Fruit fly (Drosophila melanogaster) whole organism, embryonic: ENCODE results near the gene CG15764.

Experiments
- Ada2b ChIP-seq: fragments of 200-800 bp; sonication (Bioruptor generic); IDR thresholded peaks from 2 replicates; pipeline ENCODE4 v1.3.6; 2022; ENCODE audit warnings: missing biosample characterization, missing genetic modification characterization
- CG11504 ChIP-seq: fragments of 200-800 bp; sonication (Bioruptor generic); optimal IDR thresholded peaks from 3 replicates; lab custom pipeline; 2019; ENCODE audit warnings: missing biosample characterization, mild to moderate bottlenecking, missing genetic modification characterization, moderate library complexity
- CG1233 ChIP-seq: fragments of 200-800 bp; sonication (Bioruptor generic); optimal IDR thresholded peaks from 4 replicates; lab custom pipeline; 2018; ENCODE audit warnings: missing biosample characterization, mild to moderate bottlenecking, missing genetic modification characterization
- CG12744 ChIP-seq: fragments of 200-800 bp; sonication (Bioruptor generic); optimal IDR thresholded peaks from 2 replicates; lab custom pipeline; 2016; ENCODE audit warnings: missing biosample characterization, missing genetic modification characterization
- CG12769 ChIP-seq: fragments of 200-800 bp; sonication (Bioruptor generic); optimal IDR thresholded peaks from 2 replicates; lab custom pipeline; 2019; ENCODE audit warnings: missing biosample characterization, mild to moderate bottlenecking, missing genetic modification characterization, moderate library complexity
- CG14050 ChIP-seq: fragments of 200-800 bp; sonication (Bioruptor generic); IDR thresholded peaks from 3 replicates; pipeline ENCODE4 v1.3.6; 2022; ENCODE audit warnings: missing biosample characterization, missing genetic modification characterization
- CG17802 ChIP-seq: fragments of 200-800 bp; sonication (Bioruptor generic); optimal IDR thresholded peaks from 2 replicates; lab custom pipeline; 2018; ENCODE audit warnings: missing biosample characterization, mild to moderate bottlenecking, missing genetic modification characterization, moderate library complexity
- CG17829 ChIP-seq: fragments of 200-800 bp; optimal IDR thresholded peaks from 2 replicates; lab custom pipeline; 2019; ENCODE audit warnings: missing biosample characterization, mild to moderate bottlenecking, missing genetic modification characterization, moderate library complexity
- CG18262 ChIP-seq: fragments of 200-800 bp; optimal IDR thresholded peaks from 3 replicates; lab custom pipeline; 2019; ENCODE audit warnings: missing biosample characterization, mild to moderate bottlenecking, missing genetic modification characterization, moderate library complexity
- CG18764 ChIP-seq: fragments of 200-800 bp; sonication (Bioruptor generic); optimal IDR thresholded peaks from 3 replicates; lab custom pipeline; 2016; ENCODE audit warnings: missing biosample characterization, missing genetic modification characterization
- CG3407 ChIP-seq: fragments of 200-800 bp; sonication (Bioruptor generic); optimal IDR thresholded peaks from 2 replicates; lab custom pipeline; 2018; ENCODE audit warnings: missing biosample characterization, mild to moderate bottlenecking, missing genetic modification characterization
- CG34422 ChIP-seq: fragments of 200-800 bp; sonication (Bioruptor generic); IDR thresholded peaks from 3 replicates; pipeline ENCODE4 v1.3.6; 2022; ENCODE audit warnings: missing biosample characterization, missing genetic modification characterization
- CG42726 ChIP-seq: fragments of 200-800 bp; sonication (Bioruptor generic); IDR thresholded peaks from 2 replicates; pipeline ENCODE4 v1.3.6; 2022; ENCODE audit warnings: missing biosample characterization, missing genetic modification characterization; ENCODE audit not compliant: partially characterized antibody
- CG4282 ChIP-seq: fragments of 200-800 bp; sonication (Bioruptor generic); optimal IDR thresholded peaks from 2 replicates; lab custom pipeline; 2016; ENCODE audit warnings: missing biosample characterization, missing genetic modification characterization
- CG9932 ChIP-seq: fragments of 200-800 bp; sonication (Bioruptor generic); IDR thresholded peaks from 2 replicates; pipeline ENCODE4 v1.3.6; 2022; ENCODE audit warnings: missing biosample characterization, missing genetic modification characterization
- CrebB ChIP-seq: fragments of 200-800 bp; sonication (Bioruptor generic); optimal IDR thresholded peaks from 3 replicates; lab custom pipeline; 2018; ENCODE audit warnings: missing biosample characterization, mild to moderate bottlenecking, missing genetic modification characterization
- D19B ChIP-seq: fragments of 200-800 bp; sonication (Bioruptor generic); optimal IDR thresholded peaks from 2 replicates; lab custom pipeline; 2017; ENCODE audit warnings: missing biosample characterization, mild to moderate bottlenecking, missing genetic modification characterization
- Drgx ChIP-seq: fragments of 200-800 bp; sonication (Bioruptor generic); IDR thresholded peaks from 2 replicates; pipeline ENCODE4 v1.3.6; 2022; ENCODE audit warnings: missing biosample characterization, missing genetic modification characterization
- E2f1 ChIP-seq: fragments of 200-800 bp; sonication (Bioruptor generic); IDR thresholded peaks from 2 replicates; pipeline ENCODE4 v1.3.6; 2022; ENCODE audit warnings: missing biosample characterization, missing genetic modification characterization
- Gug ChIP-seq: fragments of 200-800 bp; sonication (Bioruptor generic); IDR thresholded peaks from 4 replicates; pipeline ENCODE4 v1.3.6; 2022; ENCODE audit warnings: missing biosample characterization, missing genetic modification characterization
- HmgD ChIP-seq: fragments of 200-800 bp; sonication (Bioruptor generic); optimal IDR thresholded peaks from 3 replicates; lab custom pipeline; 2016; ENCODE audit warnings: missing biosample characterization, missing genetic modification characterization
- Hmr ChIP-seq: fragments of 200-800 bp; sonication (Bioruptor generic); optimal IDR thresholded peaks from 3 replicates; lab custom pipeline; 2017; ENCODE audit warnings: mild to moderate bottlenecking, missing biosample characterization, missing genetic modification reagents, missing genetic modification characterization
- MBD-R2 ChIP-seq: fragments of 200-800 bp; sonication (Bioruptor generic); IDR thresholded peaks from 2 replicates; pipeline ENCODE4 v1.3.6; 2022; ENCODE audit warnings: missing biosample characterization, missing genetic modification characterization
- Mes4 ChIP-seq: fragments of 200-800 bp; sonication (Bioruptor generic); optimal IDR thresholded peaks from 2 replicates; lab custom pipeline; 2016; ENCODE audit warnings: missing biosample characterization, missing genetic modification characterization
- NC2β ChIP-seq: fragments of 200-800 bp; sonication (Bioruptor generic); optimal IDR thresholded peaks from 2 replicates; lab custom pipeline; 2016; ENCODE audit warnings: missing biosample characterization, missing genetic modification characterization
- Nf-YB ChIP-seq: fragments of 200-800 bp; sonication (Bioruptor generic); optimal IDR thresholded peaks from 3 replicates; lab custom pipeline; 2019; ENCODE audit warnings: missing biosample characterization, mild to moderate bottlenecking, missing genetic modification characterization, moderate library complexity
- Optix ChIP-seq: fragments of 200-800 bp; sonication (Bioruptor generic); IDR thresholded peaks from 3 replicates; pipeline ENCODE4 v1.3.6; 2022; ENCODE audit warnings: missing biosample characterization, missing genetic modification characterization
- Pdp1 ChIP-seq, 2 experiments: fragments of 200-800 bp; sonication (Bioruptor generic); optimal IDR thresholded peaks; 3 replicates each; lab custom pipeline; 2016; ENCODE audit warnings: missing biosample characterization in 2 of 2, missing genetic modification characterization in 2 of 2, mild to moderate bottlenecking in 1 of 2, moderate library complexity in 1 of 2
- TFAM ChIP-seq: fragments of 200-800 bp; sonication (Bioruptor generic); optimal IDR thresholded peaks from 2 replicates; lab custom pipeline; 2017; ENCODE audit warnings: missing biosample characterization, missing genetic modification characterization, inconsistent platforms
- az2 ChIP-seq: fragments of 200-800 bp; sonication (Bioruptor generic); optimal IDR thresholded peaks from 3 replicates; lab custom pipeline; 2016; ENCODE audit warnings: missing biosample characterization, missing genetic modification characterization
- crp ChIP-seq, 2 experiments: fragments of 200-800 bp; sonication (Bioruptor generic); optimal IDR thresholded peaks; 2 replicates in 1 of 2; 3 replicates in 1 of 2; lab custom pipeline; 2017; ENCODE audit warnings: missing biosample characterization in 2 of 2, missing genetic modification characterization in 2 of 2, mild to moderate bottlenecking in 1 of 2, moderate library complexity in 1 of 2
- ems ChIP-seq: fragments of 200-800 bp; sonication (Bioruptor generic); optimal IDR thresholded peaks from 3 replicates; lab custom pipeline; 2016; ENCODE audit warnings: missing biosample characterization, missing genetic modification characterization
- gcm ChIP-seq: fragments of 200-800 bp; sonication (Bioruptor generic); optimal IDR thresholded peaks from 2 replicates; lab custom pipeline; 2019; ENCODE audit warnings: missing biosample characterization, mild to moderate bottlenecking, missing genetic modification characterization, moderate library complexity
- gt ChIP-seq: fragments of 200-800 bp; sonication (Bioruptor generic); IDR thresholded peaks from 2 replicates; pipeline ENCODE4 v1.3.6; 2022; ENCODE audit warnings: missing biosample characterization, missing genetic modification characterization
- ham ChIP-seq: fragments of 200-800 bp; sonication (Bioruptor generic); IDR thresholded peaks from 2 replicates; pipeline ENCODE4 v1.3.6; 2022; ENCODE audit warnings: missing biosample characterization, missing genetic modification characterization
- inv ChIP-seq: fragments of 200-800 bp; sonication (Bioruptor generic); IDR thresholded peaks from 2 replicates; pipeline ENCODE4 v1.3.6; 2022; ENCODE audit warnings: missing biosample characterization, missing genetic modification characterization; ENCODE audit not compliant: partially characterized antibody
- kni ChIP-seq: fragments of 200-800 bp; sonication (Bioruptor generic); optimal IDR thresholded peaks from 3 replicates; lab custom pipeline; 2017; ENCODE audit warnings: mild to moderate bottlenecking, missing biosample characterization, missing genetic modification reagents, missing genetic modification characterization
- lbe ChIP-seq: fragments of 200-800 bp; sonication (Bioruptor generic); optimal IDR thresholded peaks from 2 replicates; lab custom pipeline; 2016; ENCODE audit warnings: missing biosample characterization, mild to moderate bottlenecking, missing genetic modification characterization
- lmd ChIP-seq: fragments of 200-800 bp; sonication (Bioruptor generic); IDR thresholded peaks from 2 replicates; pipeline ENCODE4 v1.3.6; 2022; ENCODE audit warnings: missing biosample characterization, missing genetic modification characterization
- pan ChIP-seq, 4 experiments: fragments of >200 bp in 3 of 4; fragments of 200-800 bp in 1 of 4; sonication (Bioruptor generic) in 1 of 4; optimal IDR thresholded peaks in 3 of 4; IDR thresholded peaks in 1 of 4; 2 replicates each; pipeline versions ENCODE4 v1.3.6 to Lab custom; 2017 to 2022; ENCODE audit warnings: missing biosample characterization in 2 of 4, missing genetic modification characterization in 2 of 4, mixed read lengths in 1 of 4
- pnt ChIP-seq: fragments of 200-800 bp; sonication (Bioruptor generic); optimal IDR thresholded peaks from 3 replicates; lab custom pipeline; 2016; ENCODE audit warnings: missing biosample characterization, missing genetic modification characterization
- sens ChIP-seq: fragments of 200-800 bp; sonication (Bioruptor generic); peaks from one replicate; lab custom pipeline; 2016; ENCODE audit warnings: missing biosample characterization, missing genetic modification characterization
- slbo ChIP-seq: fragments of 200-800 bp; sonication (Bioruptor generic); IDR thresholded peaks from 2 replicates; pipeline ENCODE4 v1.3.6; 2022; ENCODE audit warnings: missing biosample characterization, missing genetic modification characterization
- tap ChIP-seq: fragments of 200-800 bp; optimal IDR thresholded peaks from 3 replicates; lab custom pipeline; 2019; ENCODE audit warnings: missing biosample characterization, mild to moderate bottlenecking, missing genetic modification characterization, moderate library complexity
- yki ChIP-seq: fragments of >200 bp; optimal IDR thresholded peaks from 3 replicates; lab custom pipeline; 2018
- zen ChIP-seq: fragments of 200-800 bp; sonication (Bioruptor generic); optimal IDR thresholded peaks from 3 replicates; lab custom pipeline; 2018; ENCODE audit warnings: missing biosample characterization, mild to moderate bottlenecking, missing genetic modification characterization, moderate library complexity

Gene CG15764

DNA sequence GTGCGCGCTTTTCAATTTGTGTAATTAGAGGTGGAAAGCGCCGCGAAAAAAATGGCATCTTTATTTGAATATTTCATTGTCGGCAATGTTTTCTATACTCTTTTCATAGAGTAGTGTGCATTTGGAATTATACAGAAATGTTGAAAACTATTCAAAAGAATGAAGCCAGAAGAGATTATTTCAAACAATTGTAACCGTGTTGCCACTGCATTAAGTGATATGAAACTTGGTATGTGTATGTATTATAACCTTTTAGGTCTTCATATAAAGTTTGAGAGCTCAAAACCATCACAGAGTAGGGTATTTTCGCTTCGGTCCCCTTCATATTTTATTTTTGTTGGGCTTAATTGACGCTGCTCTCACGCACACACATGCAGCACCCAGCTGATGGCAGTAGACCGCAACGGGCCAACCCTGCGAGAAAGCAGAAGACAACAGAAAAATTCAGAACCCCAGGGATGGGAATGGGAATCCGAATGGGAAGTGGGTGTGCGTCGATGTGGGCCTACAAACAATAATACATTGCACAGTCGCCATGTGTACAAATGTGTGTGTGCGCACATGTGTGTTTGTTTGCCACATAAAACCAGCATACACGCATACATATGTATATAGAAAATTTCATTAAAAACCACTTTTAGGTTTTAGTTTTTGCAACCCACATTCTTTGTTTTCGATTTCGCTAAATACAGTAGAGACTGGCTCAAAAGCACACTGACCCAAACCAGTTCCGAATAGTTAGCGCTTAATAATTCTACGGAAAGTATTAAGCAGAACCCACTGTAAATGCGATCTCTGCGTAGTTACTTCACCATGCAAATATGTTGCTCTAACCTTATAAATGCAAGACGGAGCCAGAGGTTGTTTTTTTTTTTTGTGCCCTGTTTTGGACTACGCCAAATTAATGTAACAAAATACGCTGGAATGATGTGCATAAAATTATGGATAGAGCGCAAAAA, 25.9 kb downstream of the CG15764 start (continued):
- TF ChIP-seq yki, result no peak
- no peak for TF ChIP-seq CG17802
- no peak for TF ChIP-seq CG14050
- TF ChIP-seq CG3407, result no peak
- peak; percentile 57 for TF ChIP-seq gcm
- TF ChIP-seq CG18262 (tag; lab: Kevin White, UChicago), result peak; percentile 27
- TF ChIP-seq Drgx (GFP tag; lab: Robert Waterston, UW), result 0 out of 2 replicates have a peak, but pooled peaks have one; percentile 13
- no peak for TF ChIP-seq Nf-YB (GFP tag; lab: Kevin White, UChicago)
- TF ChIP-seq Hmr (GFP tag; lab: Kevin White, UChicago), result no peak
- peak; percentile 7 for TF ChIP-seq D19B (GFP tag; lab: Kevin White, UChicago)
- TF ChIP-seq CG17829 (tag; lab: Kevin White, UChicago), result peak; percentile 2
- TF ChIP-seq CG11504 (tag; lab: Kevin White, UChicago), result peak; percentile 40
- peak; percentile 7; the same call in 1 of the 4 replicates for TF ChIP-seq Gug
- peak; percentile 31 for TF ChIP-seq CG12769
- TF ChIP-seq CG42726 (GFP tag; lab: Robert Waterston, UW), result no peak
- peak; percentile 38 for TF ChIP-seq kni (GFP tag; lab: Kevin White, UChicago)
- TF ChIP-seq gt (GFP tag; lab: Robert Waterston, UW), result no peak

DNA sequence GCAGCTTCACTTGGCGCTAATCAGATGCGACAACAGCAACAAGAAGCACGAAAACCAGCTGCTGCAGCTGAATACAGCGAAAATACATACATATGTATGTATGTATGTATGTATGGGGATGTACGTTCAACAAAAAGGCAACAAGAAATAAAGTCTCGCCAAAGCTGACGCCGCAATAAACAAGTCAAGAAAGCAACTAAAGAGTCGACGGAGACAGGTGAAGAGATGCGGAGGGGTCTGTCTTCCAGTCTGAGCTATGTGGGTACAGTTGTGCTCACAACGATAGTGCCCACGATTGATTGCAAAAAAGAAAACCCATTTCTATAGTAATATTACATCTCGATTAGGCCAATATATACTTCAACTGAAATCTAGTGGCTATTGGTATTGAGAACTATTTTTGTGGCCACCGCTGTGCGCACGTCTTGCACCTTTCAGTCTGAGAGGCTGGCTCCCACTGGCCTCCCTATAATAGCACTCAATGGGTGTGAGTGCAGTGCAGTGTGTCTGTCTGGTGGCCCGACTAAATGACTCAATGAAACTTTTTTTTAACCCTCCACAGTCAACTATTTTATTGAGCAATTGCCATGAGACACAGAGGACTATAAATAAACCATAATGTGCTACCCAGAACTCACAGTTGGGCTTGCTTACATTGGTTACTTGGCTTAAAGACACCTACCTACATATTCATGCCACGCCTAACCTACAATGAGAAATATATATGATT, 27.1 kb downstream of the CG15764 start:
- TF ChIP-seq CG1233 (GFP tag; lab: Kevin White, UChicago) (peak; percentile 83), HmgD (GFP tag; lab: Kevin White, UChicago) (peak; percentile 77), NC2β (GFP tag; lab: Kevin White, UChicago) (peak; percentile 88), MBD-R2 (peak; percentile 71; the same call in 1 of the 2 replicates), lmd (GFP tag; lab: Robert Waterston, UW) (peak; percentile 92), CG18764 (GFP tag; lab: Kevin White, UChicago) (peak; percentile 82), inv (GFP tag; lab: Robert Waterston, UW) (no peak), CrebB (tag; lab: Kevin White, UChicago) (peak; percentile 84), crp (GFP tag; optimal IDR thresholded peaks at IDR 0.05; lab: Kevin White, UChicago) (peak in 1 of 2 experiments; percentile 44), CG9932 (GFP tag; lab: Robert Waterston, UW) (peak; percentile 75), gt (GFP tag; lab: Robert Waterston, UW) (peak; percentile 91), sens (peak; percentile 99), tap (tag; lab: Kevin White, UChicago) (peak; percentile 88), Ada2b (GFP tag; lab: Robert Waterston, UW) (peak; percentile 93), slbo (GFP tag; lab: Robert Waterston, UW) (peak; percentile 83), TFAM (peak; percentile 64), az2 (GFP tag; lab: Kevin White, UChicago) (peak; percentile 92), CG4282 (GFP tag; lab: Kevin White, UChicago) (peak; percentile 55), lbe (peak; percentile 90), Pdp1 (GFP tag; optimal IDR thresholded peaks at IDR 0.05; lab: Kevin White, UChicago) (peak; percentile 83 to 89), zen (peak; percentile 72), CG12744 (GFP tag; lab: Kevin White, UChicago) (peak; percentile 73), ems (GFP tag; lab: Kevin White, UChicago) (peak; percentile 88), Optix (GFP tag; lab: Robert Waterston, UW) (peak; percentile 95), Mes4 (GFP tag; lab: Kevin White, UChicago) (peak; percentile 84), ham (0 out of 2 replicates have a peak, but pooled peaks have one; percentile 37), CG34422 (peak; percentile 94), E2f1 (GFP tag; lab: Robert Waterston, UW) (peak; percentile 90), pan (optimal IDR thresholded peaks at IDR 0.05; lab: Kevin White, UChicago) (no peak), pan (GFP tag; optimal IDR thresholded peaks at IDR 0.05 in 1 of 2, IDR thresholded peaks at IDR 0.05 in 1 of 2) (peak in 1 of 2 experiments; percentile 92), pnt (GFP tag; lab: Kevin White, UChicago) (peak; percentile 87)
